Fruit fly (Drosophila melanogaster): ENCODE data around the gene CG12237.

dm6 chrX:19640707-19641248 lies 1.9 kb downstream of the CG12237 start:
- TF ChIP-seq CG8478 (optimal IDR thresholded peaks at IDR 0.05) (no peak), CTCF (optimal IDR thresholded peaks at IDR 0.05) (no peak)

All from S2 (cell line).